Worm (Caenorhabditis elegans): ENCODE results near the gene C14C11.2.

- TF ChIP-seq klf-2 (GFP tag; conservative IDR thresholded peaks at IDR 0.05) (no peak), tab-1 (GFP tag; IDR thresholded peaks at IDR 0.05) (no peak), flt-1 (GFP tag; IDR thresholded peaks at IDR 0.05) (no peak), med-1 (GFP tag; optimal IDR thresholded peaks at IDR 0.05; ENCODE audit: insufficient read depth) (no peak), ztf-29 (GFP tag; IDR thresholded peaks at IDR 0.05) (no peak), ztf-23 (GFP tag; IDR thresholded peaks at IDR 0.05) (no peak)
Observed at ce11 chrV:5708331-5708730, 47.4 kb downstream of the C14C11.2 start.
